Fruit fly (Drosophila melanogaster): ENCODE measurements around the gene CG14717.

CG14717 gene

DNA sequence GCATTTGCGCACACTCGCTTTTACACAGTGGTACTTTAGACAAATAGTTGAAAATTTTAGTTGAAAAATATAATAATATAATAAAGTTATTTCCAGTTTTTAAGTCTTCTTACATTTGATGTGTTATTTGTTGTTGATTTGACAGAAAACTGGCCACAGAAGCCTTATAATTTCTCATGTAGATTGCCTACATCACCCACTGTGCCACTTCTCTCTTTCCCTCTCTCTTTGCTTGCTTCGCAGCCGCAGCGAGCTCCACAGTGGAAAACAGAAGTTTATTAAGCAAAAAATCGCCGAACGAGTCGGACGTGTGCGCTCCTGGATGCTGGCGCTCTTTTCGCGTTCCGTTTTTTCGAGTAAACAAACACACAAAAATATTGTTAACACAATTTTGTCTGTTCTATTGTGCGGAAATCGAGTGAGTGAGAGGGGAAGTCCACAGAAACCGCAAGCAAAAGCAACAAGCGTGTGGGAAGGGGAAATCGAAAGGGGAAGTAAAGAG, 40.4 kb upstream of the CG14717 start, which contains the start of gene CG42327 (continued):
- TF ChIP-seq CG8290 (GFP tag; optimal IDR thresholded peaks at IDR 0.05) (peak; percentile 80), CG8290 (tag; optimal IDR thresholded peaks at IDR 0.05) (peak; percentile 23 to 74), H15 (GFP tag; IDR thresholded peaks at IDR 0.05) (peak; percentile 97), CG10209 (GFP tag; optimal IDR thresholded peaks at IDR 0.05) (peak; percentile 95), sob (GFP tag; IDR thresholded peaks at IDR 0.05) (peak; percentile 93), CG43689 (GFP tag; IDR thresholded peaks at IDR 0.05) (peak; percentile 80), CG2116 (GFP tag; optimal IDR thresholded peaks at IDR 0.05) (peak; percentile 82), prd (optimal IDR thresholded peaks at IDR 0.05) (no peak), prd (GFP tag; IDR thresholded peaks at IDR 0.05) (peak; percentile 96), nerfin-1 (tag; optimal IDR thresholded peaks at IDR 0.05) (peak; percentile 85), sens-2 (GFP tag; IDR thresholded peaks at IDR 0.05) (peak; percentile 90), CG7357 (GFP tag; IDR thresholded peaks at IDR 0.05) (peak; percentile 77; the same call in 2 of the 3 replicates), HLH3B (GFP tag; IDR thresholded peaks at IDR 0.05) (peak; percentile 96), wor (GFP tag; IDR thresholded peaks at IDR 0.05) (peak; percentile 93), CG18476 (GFP tag; optimal IDR thresholded peaks at IDR 0.05) (peak; percentile 86), CG18764 (GFP tag; optimal IDR thresholded peaks at IDR 0.05) (peak; percentile 90), CG14710 (tag; optimal IDR thresholded peaks at IDR 0.05) (peak; percentile 91), CG4282 (GFP tag; optimal IDR thresholded peaks at IDR 0.05) (peak; percentile 79), CG17186 (GFP tag; optimal IDR thresholded peaks at IDR 0.05) (peak; percentile 78), Max (GFP tag; optimal IDR thresholded peaks at IDR 0.05) (peak; percentile 91), Asciz (GFP tag; optimal IDR thresholded peaks at IDR 0.05) (peak; percentile 96), kah (GFP tag; optimal IDR thresholded peaks at IDR 0.05) (peak; percentile 79), CG32772 (GFP tag; IDR thresholded peaks at IDR 0.05) (peak; percentile 94), CG14667 (GFP tag; IDR thresholded peaks at IDR 0.05) (peak; percentile 92), CG10321 (GFP tag; IDR thresholded peaks at IDR 0.05) (peak; percentile 76; the same call in 1 of the 2 replicates), fd96Cb (tag; optimal IDR thresholded peaks at IDR 0.05) (peak; percentile 95), Oli (tag; optimal IDR thresholded peaks at IDR 0.05) (peak; percentile 95), CG7839 (tag; optimal IDR thresholded peaks at IDR 0.05) (peak; percentile 93), amos (GFP tag; IDR thresholded peaks at IDR 0.05; ENCODE audit: partially characterized antibody) (peak; percentile 32; the same call in 1 of the 2 replicates), Mes4 (GFP tag; optimal IDR thresholded peaks at IDR 0.05) (peak; percentile 81), CG13123 (GFP tag; optimal IDR thresholded peaks at IDR 0.05) (peak; percentile 90), NfI (GFP tag; optimal IDR thresholded peaks at IDR 0.05) (peak; percentile 92), CG32532 (GFP tag; IDR thresholded peaks at IDR 0.05) (peak; percentile 93), CG12744 (GFP tag; optimal IDR thresholded peaks at IDR 0.05) (peak; percentile 66), hb (GFP tag; IDR thresholded peaks at IDR 0.05; ENCODE audit: partially characterized antibody) (no peak), Atf6 (GFP tag; IDR thresholded peaks at IDR 0.05) (peak; percentile 91), wdn (GFP tag; IDR thresholded peaks at IDR 0.05) (peak; percentile 91), tll (GFP tag; optimal IDR thresholded peaks at IDR 0.05) (no peak), cas (GFP tag; IDR thresholded peaks at IDR 0.05) (peak; percentile 78), CG15011 (GFP tag; optimal IDR thresholded peaks at IDR 0.05) (peak; percentile 80), dati (GFP tag; IDR thresholded peaks at IDR 0.05) (peak; percentile 88), lbe (GFP tag; optimal IDR thresholded peaks at IDR 0.05) (peak; percentile 93), CG12391 (tag; optimal IDR thresholded peaks at IDR 0.05) (peak; percentile 98), CG7372 (GFP tag; IDR thresholded peaks at IDR 0.05) (peak; percentile 86), vvl (GFP tag; IDR thresholded peaks at IDR 0.05) (peak; percentile 98), CG3847 (GFP tag; IDR thresholded peaks at IDR 0.05) (peak; percentile 87), CG14965 (GFP tag; optimal IDR thresholded peaks at IDR 0.05; ENCODE audit: borderline replicate concordance) (peak; percentile 20), CG7745 (tag; optimal IDR thresholded peaks at IDR 0.05) (peak; percentile 27), Nf-YA (GFP tag; IDR thresholded peaks at IDR 0.05) (peak; percentile 96), GATAe (GFP tag; conservative IDR thresholded peaks at IDR 0.05) (peak; percentile 45; the same call in 1 of the 2 replicates), CG34422 (GFP tag; IDR thresholded peaks at IDR 0.05) (peak; percentile 96)
